Worm (Caenorhabditis elegans) whole organism, mixed stage, embryonic: ENCODE results near the gene C28A5.2.

Experiments used
- blmp-1 ChIP-seq: fragments of 150-350 bp; optimal IDR thresholded peaks from 2 replicates; lab custom pipeline; 2014; ENCODE audit warnings: missing biosample characterization, missing genetic modification characterization
- ceh-43 ChIP-seq: fragments of 200-800 bp; sonication (Bioruptor generic); optimal IDR thresholded peaks from 2 replicates; lab custom pipeline; 2018; ENCODE audit warnings: mild to moderate bottlenecking, missing genetic modification characterization, moderate library complexity, missing compliant biosample characterization
- elt-1 ChIP-seq: sonication (generic microtip); optimal IDR thresholded peaks from 2 replicates; lab custom pipeline; 2017; ENCODE audit warnings: missing genetic modification characterization, mild to moderate bottlenecking, missing compliant biosample characterization, antibody characterized with exemption, moderate library complexity, borderline replicate concordance; ENCODE audit not compliant: insufficient read depth
- flh-1 ChIP-seq: fragments of 200-800 bp; sonication (Bioruptor generic); optimal IDR thresholded peaks from 2 replicates; lab custom pipeline; 2018; ENCODE audit warnings: mild to moderate bottlenecking, missing genetic modification characterization, moderate library complexity, missing compliant biosample characterization
- lin-13 ChIP-seq: fragments of 150-350 bp; optimal IDR thresholded peaks from 2 replicates; lab custom pipeline; 2014; ENCODE audit warnings: missing biosample characterization, missing genetic modification characterization
- lsy-2 ChIP-seq: fragments of 150-350 bp; optimal IDR thresholded peaks from 2 replicates; lab custom pipeline; 2014; ENCODE audit warnings: missing biosample characterization, missing genetic modification characterization
- mep-1 ChIP-seq: fragments of 150-350 bp; optimal IDR thresholded peaks from 2 replicates; lab custom pipeline; 2017; ENCODE audit warnings: missing biosample characterization, missing genetic modification reagents, missing genetic modification characterization, inconsistent platforms
- nhr-12 ChIP-seq: fragments of 150-350 bp; optimal IDR thresholded peaks from 2 replicates; lab custom pipeline; 2014; ENCODE audit warnings: missing biosample characterization, missing genetic modification characterization
- nhr-28 ChIP-seq: fragments of 150-350 bp; optimal IDR thresholded peaks from 2 replicates; lab custom pipeline; 2014; ENCODE audit warnings: missing biosample characterization, missing genetic modification characterization
- snpc-4 ChIP-seq: fragments of 150-350 bp; optimal IDR thresholded peaks from 2 replicates; lab custom pipeline; 2014; ENCODE audit warnings: missing biosample characterization, missing genetic modification characterization
- sptf-1 ChIP-seq: sonication (generic microtip); optimal IDR thresholded peaks from 2 replicates; lab custom pipeline; 2017; ENCODE audit warnings: mild to moderate bottlenecking, missing genetic modification characterization, moderate library complexity, missing compliant biosample characterization
- tbx-8 ChIP-seq: fragments of 200-800 bp; sonication (Bioruptor generic); optimal IDR thresholded peaks from 2 replicates; lab custom pipeline; 2018; ENCODE audit warnings: mild to moderate bottlenecking, missing genetic modification characterization, moderate library complexity, missing compliant biosample characterization
- unc-39 ChIP-seq: fragments of 150-350 bp; optimal IDR thresholded peaks from 2 replicates; lab custom pipeline; 2014; ENCODE audit warnings: missing biosample characterization, missing genetic modification characterization
- ztf-11 ChIP-seq: fragments of 150-350 bp; optimal IDR thresholded peaks from 2 replicates; lab custom pipeline; 2014; ENCODE audit warnings: missing biosample characterization, missing genetic modification characterization

- TF ChIP-seq flh-1 (no peak), unc-39 (tag; lab: Kevin White, UChicago) (no peak), ceh-43 (GFP tag; lab: Kevin White, UChicago) (peak; percentile 99), tbx-8 (no peak), ztf-11 (tag; lab: Kevin White, UChicago) (no peak), nhr-28 (tag; lab: Kevin White, UChicago) (no peak), nhr-12 (tag; lab: Kevin White, UChicago) (no peak), mep-1 (tag; lab: Kevin White, UChicago) (no peak), elt-1 (tag; lab: Kevin White, UChicago) (no peak), snpc-4 (no peak), lsy-2 (tag; lab: Kevin White, UChicago) (no peak), sptf-1 (tag; lab: Kevin White, UChicago) (no peak), lin-13 (tag; lab: Kevin White, UChicago) (no peak), blmp-1 (tag; lab: Kevin White, UChicago) (no peak)
Measured at ce11 chrIII:4452749-4453148, 13.4 kb upstream of the C28A5.2 start.
